Worm (Caenorhabditis elegans): ENCODE data around the gene M79.2.
A peak's percentile ranks its signal among the peaks of the same experiment; 100 is the strongest.

M79.2 gene

ce11 chrX:10677009-10677408, 48.4 kb upstream of the M79.2 start, which contains the start of gene F13E6.1:
F13E6.1 (minus strand) TSS chrX:10677109.
- TF ChIP-seq egl-27 (tag; optimal IDR thresholded peaks at IDR 0.05): no peak
- no peak for TF ChIP-seq ceh-82 (tag; optimal IDR thresholded peaks at IDR 0.05)
- no peak for TF ChIP-seq lin-13 (GFP tag; optimal IDR thresholded peaks at IDR 0.05)
- TF ChIP-seq unc-62 (GFP tag; optimal IDR thresholded peaks at IDR 0.05): no peak
- no peak for TF ChIP-seq ZK546.5 (tag; optimal IDR thresholded peaks at IDR 0.05)
- TF ChIP-seq peb-1 (tag; optimal IDR thresholded peaks at IDR 0.05): no peak
- no peak for TF ChIP-seq nhr-21 (tag; optimal IDR thresholded peaks at IDR 0.05)

DNA sequence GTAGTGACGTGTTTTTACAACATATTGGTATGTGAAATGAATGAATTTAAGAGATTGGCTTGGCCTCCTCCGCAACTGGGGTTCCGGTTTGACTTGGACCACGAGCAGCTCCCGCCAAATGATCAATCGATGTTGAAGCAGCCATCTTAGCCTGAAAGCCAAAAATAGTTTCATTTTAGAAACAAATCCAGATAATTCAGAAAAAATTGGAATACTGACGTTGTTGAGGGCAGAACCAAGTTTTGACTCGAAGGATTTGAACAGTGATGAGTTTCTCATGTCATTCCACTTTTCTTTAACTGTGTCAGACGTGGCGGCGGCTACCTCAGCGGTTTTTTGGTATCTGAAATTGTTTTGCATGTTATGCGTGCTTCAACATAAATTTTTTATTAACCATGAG, 47.3 kb upstream of the M79.2 start:
- TF ChIP-seq lin-13 (GFP tag; optimal IDR thresholded peaks at IDR 0.05) (no peak), alr-1 (tag; optimal IDR thresholded peaks at IDR 0.05) (no peak), dmd-4 (tag; optimal IDR thresholded peaks at IDR 0.05) (no peak), nhr-11 (tag; optimal IDR thresholded peaks at IDR 0.05) (no peak), crh-2 (tag; optimal IDR thresholded peaks at IDR 0.05) (no peak), nhr-6 (tag; optimal IDR thresholded peaks at IDR 0.05) (no peak), F13H6.1 (tag; optimal IDR thresholded peaks at IDR 0.05) (no peak), unc-55 (GFP tag; optimal IDR thresholded peaks at IDR 0.05) (no peak), peb-1 (tag; optimal IDR thresholded peaks at IDR 0.05) (no peak), gmeb-1 (tag; optimal IDR thresholded peaks at IDR 0.05) (no peak), nhr-10 (tag; optimal IDR thresholded peaks at IDR 0.05) (no peak), unc-39 (tag; optimal IDR thresholded peaks at IDR 0.05) (no peak), blmp-1 (tag; optimal IDR thresholded peaks at IDR 0.05; ENCODE audit: insufficient read depth) (no peak), nhr-77 (tag; optimal IDR thresholded peaks at IDR 0.05) (no peak), lsy-2 (tag; optimal IDR thresholded peaks at IDR 0.05) (no peak), ztf-4 (tag; optimal IDR thresholded peaks at IDR 0.05) (no peak), ceh-16 (tag; optimal IDR thresholded peaks at IDR 0.05) (no peak), ceh-82 (tag; optimal IDR thresholded peaks at IDR 0.05) (no peak), ama-1 (optimal IDR thresholded peaks at IDR 0.05) (no peak), fos-1 (tag; optimal IDR thresholded peaks at IDR 0.05) (no peak)

DNA sequence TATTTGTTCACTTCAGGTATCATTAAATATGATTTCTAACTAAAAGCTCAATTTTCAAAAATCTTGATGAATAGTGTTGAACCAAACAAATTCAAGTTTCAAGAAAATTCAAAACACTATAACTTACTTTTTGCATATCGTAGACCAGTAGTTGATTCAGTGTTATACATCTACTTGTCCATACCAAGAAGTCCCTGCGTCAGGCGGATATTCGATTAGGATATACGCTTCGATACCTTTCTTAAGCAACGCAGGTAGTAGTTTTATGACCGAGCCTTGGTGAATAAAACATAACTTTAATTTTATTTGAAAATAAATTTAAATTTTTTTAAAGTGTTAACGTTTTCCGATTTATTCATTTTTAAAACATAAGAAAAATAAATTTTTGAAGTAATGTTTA, 46.8 kb upstream of the M79.2 start:
- TF ChIP-seq nhr-21 (tag; optimal IDR thresholded peaks at IDR 0.05) (no peak), aly-2 (tag; optimal IDR thresholded peaks at IDR 0.05) (no peak), lsy-2 (tag; optimal IDR thresholded peaks at IDR 0.05) (peak in 1 of 2 experiments; percentile 20), lin-13 (GFP tag; optimal IDR thresholded peaks at IDR 0.05) (peak; percentile 14)

ce11 chrX:10674199-10674598, 45.6 kb upstream of the M79.2 start, which contains the start of gene F13E6.2:
F13E6.2 (minus strand) TSS chrX:10674299.
- no peak for TF ChIP-seq F13H6.1 (tag; optimal IDR thresholded peaks at IDR 0.05)
- no peak for TF ChIP-seq C34F6.9 (tag; optimal IDR thresholded peaks at IDR 0.05)
- TF ChIP-seq elt-1 (tag; optimal IDR thresholded peaks at IDR 0.05): no peak
- no peak for TF ChIP-seq nhr-12 (tag; optimal IDR thresholded peaks at IDR 0.05)
- no peak for TF ChIP-seq Y55F3AM.14 (GFP tag; optimal IDR thresholded peaks at IDR 0.05)
- TF ChIP-seq sma-9 (GFP tag; optimal IDR thresholded peaks at IDR 0.05): no peak
- TF ChIP-seq sma-9 (tag; optimal IDR thresholded peaks at IDR 0.05): no peak
- TF ChIP-seq sem-4 (tag; optimal IDR thresholded peaks at IDR 0.05): no peak
- TF ChIP-seq ama-1 (optimal IDR thresholded peaks at IDR 0.05): no peak
- no peak for TF ChIP-seq nhr-23 (tag; optimal IDR thresholded peaks at IDR 0.05)
- no peak for TF ChIP-seq skn-1 (tag; optimal IDR thresholded peaks at IDR 0.05)
- TF ChIP-seq nhr-6 (tag; optimal IDR thresholded peaks at IDR 0.05): no peak
- TF ChIP-seq nhr-25 (tag; optimal IDR thresholded peaks at IDR 0.05): no peak
- no peak for TF ChIP-seq ceh-82 (tag; optimal IDR thresholded peaks at IDR 0.05)

DNA sequence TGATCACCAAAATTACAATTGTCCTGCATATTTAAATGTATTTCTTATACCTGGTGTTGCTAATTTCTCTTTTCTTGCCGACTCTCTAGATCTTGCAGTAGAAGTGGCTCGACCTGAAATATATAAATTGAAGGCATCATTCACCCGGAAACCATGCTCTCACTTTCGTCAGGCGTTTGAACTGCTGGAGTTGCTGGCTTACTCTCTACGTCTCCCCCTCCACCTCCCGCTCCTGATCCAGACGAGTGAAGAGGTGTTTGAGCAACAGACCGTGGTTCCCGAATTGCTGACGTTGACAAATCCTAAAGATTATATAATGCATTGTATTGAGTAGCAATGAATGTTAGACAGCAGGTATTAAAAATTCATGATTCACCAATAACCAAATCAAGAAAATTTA, 41.6 kb upstream of the M79.2 start:
- TF ChIP-seq unc-39 (tag; optimal IDR thresholded peaks at IDR 0.05) (no peak), elt-3 (tag; optimal IDR thresholded peaks at IDR 0.05) (no peak), C34F6.9 (tag; optimal IDR thresholded peaks at IDR 0.05) (no peak), mbf-1 (tag; optimal IDR thresholded peaks at IDR 0.05) (no peak), mdl-1 (tag; optimal IDR thresholded peaks at IDR 0.05) (no peak), ztf-4 (tag; optimal IDR thresholded peaks at IDR 0.05) (no peak), ceh-16 (tag; optimal IDR thresholded peaks at IDR 0.05) (no peak), sma-3 (GFP tag; optimal IDR thresholded peaks at IDR 0.05) (no peak), crh-2 (tag; optimal IDR thresholded peaks at IDR 0.05) (no peak), mab-5 (tag; optimal IDR thresholded peaks at IDR 0.05) (no peak), lsy-2 (tag; optimal IDR thresholded peaks at IDR 0.05) (no peak), R02D3.7 (tag; optimal IDR thresholded peaks at IDR 0.05) (no peak), unc-55 (GFP tag; optimal IDR thresholded peaks at IDR 0.05) (no peak), nhr-21 (tag; optimal IDR thresholded peaks at IDR 0.05) (no peak), nhr-25 (tag; optimal IDR thresholded peaks at IDR 0.05) (no peak), ztf-11 (tag; optimal IDR thresholded peaks at IDR 0.05) (no peak), ama-1 (optimal IDR thresholded peaks at IDR 0.05) (no peak)
